Fruit fly (Drosophila melanogaster): ENCODE data around the gene Ets65A.
A peak's percentile ranks its signal among the peaks of the same experiment; 100 is the strongest.

Ets65A gene

DNA sequence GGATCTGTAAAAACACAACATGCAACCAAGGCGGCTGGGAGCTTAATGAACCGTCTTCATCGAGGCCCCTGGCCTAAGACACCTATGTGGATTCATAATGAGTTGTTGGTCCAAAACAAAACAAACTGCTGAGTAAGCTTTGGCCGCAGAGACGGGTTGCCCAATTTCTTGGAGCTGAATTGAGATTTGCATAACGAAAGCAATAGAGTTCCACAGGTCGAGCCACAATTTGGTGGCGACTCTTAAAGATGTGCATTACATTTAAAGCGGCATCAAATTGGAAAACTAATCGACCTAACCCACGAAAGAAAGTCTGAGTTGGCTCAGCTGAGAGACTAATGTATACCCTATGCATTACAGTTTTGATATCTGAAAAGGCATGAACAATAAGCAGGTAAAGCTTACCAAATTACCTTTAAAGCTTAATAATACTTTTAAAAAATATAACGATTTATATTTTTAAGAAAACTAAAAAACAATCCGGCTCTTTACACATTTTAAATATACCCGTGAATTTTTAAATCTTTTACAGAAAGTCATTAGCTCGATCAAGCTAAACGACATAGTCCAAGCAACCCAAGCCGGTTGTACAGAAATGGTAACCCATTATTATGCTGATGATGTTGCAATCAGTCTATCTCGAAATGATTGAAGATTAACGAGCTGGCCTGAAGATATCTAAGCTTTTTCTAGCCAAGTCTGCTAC, 60.1 kb downstream of the Ets65A start, which contains the start of gene CG13297 (continued):
- TF ChIP-seq CG3726 (GFP tag; IDR thresholded peaks at IDR 0.05) (no peak), CG2199 (GFP tag; IDR thresholded peaks at IDR 0.05) (no peak), pan (optimal IDR thresholded peaks at IDR 0.05) (no peak), pan (GFP tag; optimal IDR thresholded peaks at IDR 0.05 in 1 of 2, IDR thresholded peaks at IDR 0.05 in 1 of 2) (peak in 1 of 2 experiments; percentile 74), chm (GFP tag; IDR thresholded peaks at IDR 0.05) (no peak), Aef1 (GFP tag; IDR thresholded peaks at IDR 0.05) (peak; percentile 48; the same call in 2 of the 3 replicates), CG14965 (GFP tag; optimal IDR thresholded peaks at IDR 0.05; ENCODE audit: borderline replicate concordance) (no peak), CG30403 (GFP tag; optimal IDR thresholded peaks at IDR 0.05) (peak; percentile 56), cwo (GFP tag; optimal IDR thresholded peaks at IDR 0.05) (no peak), en (GFP tag; optimal IDR thresholded peaks at IDR 0.05) (no peak), ewg (GFP tag; optimal IDR thresholded peaks at IDR 0.05) (peak; percentile 21), Dad (GFP tag; optimal IDR thresholded peaks at IDR 0.05) (no peak), Ptx1 (GFP tag; IDR thresholded peaks at IDR 0.05) (peak; percentile 81), CG31388 (GFP tag; optimal IDR thresholded peaks at IDR 0.05) (no peak), Sin3A (optimal IDR thresholded peaks at IDR 0.05) (no peak), CG1602 (GFP tag; optimal IDR thresholded peaks at IDR 0.05) (peak; percentile 13), Bdp1 (GFP tag; optimal IDR thresholded peaks at IDR 0.05) (no peak), CG6654 (GFP tag; optimal IDR thresholded peaks at IDR 0.05) (no peak), cg (GFP tag; optimal IDR thresholded peaks at IDR 0.05) (no peak), Atf-2 (GFP tag; optimal IDR thresholded peaks at IDR 0.05) (no peak), bcd (GFP tag; optimal IDR thresholded peaks at IDR 0.05) (peak; percentile 41), caup (GFP tag; optimal IDR thresholded peaks at IDR 0.05; ENCODE audit: severe bottlenecking) (no peak), CG11093 (GFP tag; IDR thresholded peaks at IDR 0.05) (peak; percentile 62; the same call in 2 of the 3 replicates), CG4854 (GFP tag; optimal IDR thresholded peaks at IDR 0.05) (no peak), ase (GFP tag; IDR thresholded peaks at IDR 0.05) (peak; percentile 54; the same call in 1 of the 3 replicates), dm (GFP tag; optimal IDR thresholded peaks at IDR 0.05) (no peak), NC2β (GFP tag; optimal IDR thresholded peaks at IDR 0.05) (no peak), ind (GFP tag; optimal IDR thresholded peaks at IDR 0.05) (peak; percentile 45), CG15269 (tag; optimal IDR thresholded peaks at IDR 0.05) (peak; percentile 75), HLH3B (GFP tag; IDR thresholded peaks at IDR 0.05) (peak; percentile 62), D19A (tag; optimal IDR thresholded peaks at IDR 0.05) (peak; percentile 80), onecut (GFP tag; IDR thresholded peaks at IDR 0.05) (no peak), Xbp1 (GFP tag; optimal IDR thresholded peaks at IDR 0.05) (peak; percentile 44), CG11247 (GFP tag; IDR thresholded peaks at IDR 0.05) (no peak), CG4360 (GFP tag; IDR thresholded peaks at IDR 0.05) (no peak), CG3407 (GFP tag; optimal IDR thresholded peaks at IDR 0.05) (no peak), usp (GFP tag; optimal IDR thresholded peaks at IDR 0.05) (no peak), dati (GFP tag; IDR thresholded peaks at IDR 0.05) (no peak), CG4424 (GFP tag; optimal IDR thresholded peaks at IDR 0.05) (peak; percentile 41), CG11504 (tag; optimal IDR thresholded peaks at IDR 0.05) (peak; percentile 86), her (GFP tag; optimal IDR thresholded peaks at IDR 0.05) (no peak), CG6175 (GFP tag; IDR thresholded peaks at IDR 0.05) (no peak), fd3F (GFP tag; optimal IDR thresholded peaks at IDR 0.05) (peak; percentile 12), bowl (GFP tag; IDR thresholded peaks at IDR 0.05) (no peak), CG16779 (GFP tag; IDR thresholded peaks at IDR 0.05) (no peak), CG2202 (tag; optimal IDR thresholded peaks at IDR 0.05) (no peak), CoRest (tag; optimal IDR thresholded peaks at IDR 0.05) (peak; percentile 69), CG9817 (tag; optimal IDR thresholded peaks at IDR 0.05) (peak; percentile 38), vvl (GFP tag; IDR thresholded peaks at IDR 0.05) (peak; percentile 66), zfh1 (GFP tag; IDR thresholded peaks at IDR 0.05) (0 out of 3 replicates have a peak, but pooled peaks have one; percentile 32), CG14050 (GFP tag; IDR thresholded peaks at IDR 0.05) (no peak), gsb-n (tag; optimal IDR thresholded peaks at IDR 0.05) (peak; percentile 17)
